Worm (Caenorhabditis elegans): Measurements from ENCODE around the gene pept-1.
A peak's percentile ranks its signal among the peaks of the same experiment; 100 is the strongest.

pept-1 gene

DNA sequence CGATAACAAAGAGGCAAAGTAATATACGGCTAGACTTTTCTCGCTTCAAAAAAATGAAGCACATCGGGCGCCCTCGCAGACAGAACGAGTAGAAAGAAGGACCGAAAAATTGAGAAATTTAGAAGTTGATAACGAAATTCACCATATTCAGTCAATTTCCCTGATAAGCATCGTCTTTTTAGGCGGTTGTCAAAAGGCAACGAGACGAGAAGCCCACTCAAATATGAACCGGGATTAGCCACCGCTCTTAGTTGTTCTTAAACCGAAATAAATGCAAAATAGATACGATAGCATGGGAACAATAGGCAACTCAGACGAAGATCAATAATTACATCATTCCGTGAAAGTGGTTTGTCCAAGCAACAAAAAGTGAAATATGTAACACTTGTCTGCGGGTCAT lies 46.5 kb downstream of the pept-1 start:
- TF ChIP-seq lin-32 (GFP tag; optimal IDR thresholded peaks at IDR 0.05), result no peak
- no peak for TF ChIP-seq lin-13 (tag; optimal IDR thresholded peaks at IDR 0.05)
- TF ChIP-seq snpc-4 (tag; optimal IDR thresholded peaks at IDR 0.05), result no peak
- TF ChIP-seq sptf-1 (tag; optimal IDR thresholded peaks at IDR 0.05), result no peak
- no peak for TF ChIP-seq elt-1 (tag; optimal IDR thresholded peaks at IDR 0.05; ENCODE audit: borderline replicate concordance, insufficient read depth)
- no peak for TF ChIP-seq flh-1 (GFP tag; optimal IDR thresholded peaks at IDR 0.05)
- TF ChIP-seq nhr-28 (tag; optimal IDR thresholded peaks at IDR 0.05), result no peak
- TF ChIP-seq ham-2 (GFP tag; optimal IDR thresholded peaks at IDR 0.05), result no peak
- no peak for TF ChIP-seq ztf-11 (tag; optimal IDR thresholded peaks at IDR 0.05)

DNA sequence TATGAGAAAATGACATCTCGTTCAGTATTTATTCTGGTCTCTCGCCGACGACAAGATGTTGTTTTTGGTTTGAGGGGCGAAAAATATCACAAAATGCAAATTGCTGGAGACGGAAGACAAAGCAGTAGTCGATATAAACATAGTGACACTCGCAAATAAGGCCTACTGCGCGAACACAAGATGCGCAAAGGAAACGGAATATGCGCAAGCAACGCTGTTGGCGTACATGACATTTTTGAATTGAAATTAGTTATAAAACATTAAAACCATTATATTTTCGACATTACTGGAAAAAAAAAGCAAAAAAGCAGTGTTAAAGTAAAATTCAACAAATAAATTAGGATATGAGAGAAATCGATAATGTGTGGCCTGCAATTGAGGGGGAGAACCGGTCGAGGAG lies 48.3 kb downstream of the pept-1 start, which contains the start of gene cdf-1:
cdf-1 (minus strand) TSS at position 136 of the 400 bp plus-strand sequence.
- TF ChIP-seq ceh-43 (GFP tag; optimal IDR thresholded peaks at IDR 0.05) (no peak), ces-1 (GFP tag; optimal IDR thresholded peaks at IDR 0.05) (peak; percentile 29), sem-2 (GFP tag; optimal IDR thresholded peaks at IDR 0.05) (no peak), elt-1 (tag; optimal IDR thresholded peaks at IDR 0.05; ENCODE audit: borderline replicate concordance, insufficient read depth) (no peak), mep-1 (tag; optimal IDR thresholded peaks at IDR 0.05) (peak; percentile 22), elt-3 (tag; optimal IDR thresholded peaks at IDR 0.05) (no peak), lin-32 (GFP tag; optimal IDR thresholded peaks at IDR 0.05) (no peak), bed-3 (GFP tag; optimal IDR thresholded peaks at IDR 0.05) (no peak), ham-2 (GFP tag; optimal IDR thresholded peaks at IDR 0.05) (no peak), pha-4 (tag; optimal IDR thresholded peaks at IDR 0.05) (no peak), mab-5 (tag; optimal IDR thresholded peaks at IDR 0.05) (no peak), sptf-1 (tag; optimal IDR thresholded peaks at IDR 0.05) (peak; percentile 42), unc-120 (tag; optimal IDR thresholded peaks at IDR 0.05; ENCODE audit: poor library complexity, severe bottlenecking) (no peak), drap-1 (GFP tag; optimal IDR thresholded peaks at IDR 0.05) (peak; percentile 23), blmp-1 (tag; optimal IDR thresholded peaks at IDR 0.05) (no peak), ztf-11 (tag; optimal IDR thresholded peaks at IDR 0.05) (no peak), cnd-1 (tag; optimal IDR thresholded peaks at IDR 0.05) (no peak), nhr-2 (tag; optimal IDR thresholded peaks at IDR 0.05) (no peak), unc-39 (tag; optimal IDR thresholded peaks at IDR 0.05) (no peak)

DNA sequence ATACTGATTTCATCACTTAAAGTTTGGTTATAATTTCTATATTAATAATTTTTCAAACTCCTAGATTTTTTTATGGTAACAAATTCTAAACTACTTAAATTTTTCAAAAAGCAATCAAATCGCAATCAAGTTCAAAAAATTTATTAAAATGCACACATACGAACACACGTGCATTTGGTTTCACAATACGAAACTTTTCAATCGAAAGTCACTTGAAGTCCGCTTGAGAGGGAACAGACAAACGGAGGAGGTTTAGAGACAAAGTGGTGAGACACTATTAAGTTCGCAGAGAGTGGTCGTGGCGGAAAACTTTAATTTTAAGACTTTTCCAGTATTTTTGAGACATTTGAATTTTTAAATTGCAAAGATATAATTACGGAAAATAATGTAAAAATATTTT lies 49.0 kb downstream of the pept-1 start, which contains the start of gene glr-8:
glr-8 (plus strand) TSS at position 319 of the 400 bp plus-strand sequence.
- TF ChIP-seq bed-3 (GFP tag; optimal IDR thresholded peaks at IDR 0.05) (no peak), elt-1 (tag; optimal IDR thresholded peaks at IDR 0.05; ENCODE audit: borderline replicate concordance, insufficient read depth) (no peak), blmp-1 (tag; optimal IDR thresholded peaks at IDR 0.05) (no peak), lsy-2 (tag; optimal IDR thresholded peaks at IDR 0.05) (no peak), hlh-1 (tag; optimal IDR thresholded peaks at IDR 0.05) (no peak), nhr-237 (tag; optimal IDR thresholded peaks at IDR 0.05) (no peak), sem-2 (GFP tag; optimal IDR thresholded peaks at IDR 0.05) (no peak), pha-4 (tag; optimal IDR thresholded peaks at IDR 0.05) (no peak), ham-2 (GFP tag; optimal IDR thresholded peaks at IDR 0.05) (no peak), drap-1 (GFP tag; optimal IDR thresholded peaks at IDR 0.05) (no peak), mep-1 (tag; optimal IDR thresholded peaks at IDR 0.05) (no peak), ceh-83 (GFP tag; optimal IDR thresholded peaks at IDR 0.05) (no peak), ces-1 (GFP tag; optimal IDR thresholded peaks at IDR 0.05) (no peak), M03D4.4 (tag; optimal IDR thresholded peaks at IDR 0.05) (no peak), nhr-12 (tag; optimal IDR thresholded peaks at IDR 0.05) (no peak), mab-5 (tag; optimal IDR thresholded peaks at IDR 0.05) (no peak), unc-120 (tag; optimal IDR thresholded peaks at IDR 0.05; ENCODE audit: poor library complexity, severe bottlenecking) (no peak), unc-39 (tag; optimal IDR thresholded peaks at IDR 0.05) (no peak), lin-13 (tag; optimal IDR thresholded peaks at IDR 0.05) (no peak), nhr-28 (tag; optimal IDR thresholded peaks at IDR 0.05) (no peak)

- TF ChIP-seq flh-1 (GFP tag; optimal IDR thresholded peaks at IDR 0.05) (no peak), blmp-1 (tag; optimal IDR thresholded peaks at IDR 0.05) (no peak), M03D4.4 (tag; optimal IDR thresholded peaks at IDR 0.05) (no peak), hlh-1 (tag; optimal IDR thresholded peaks at IDR 0.05) (peak; percentile 51)
Measured at ce11 chrX:6507734-6508133, 51.1 kb downstream of the pept-1 start.

DNA sequence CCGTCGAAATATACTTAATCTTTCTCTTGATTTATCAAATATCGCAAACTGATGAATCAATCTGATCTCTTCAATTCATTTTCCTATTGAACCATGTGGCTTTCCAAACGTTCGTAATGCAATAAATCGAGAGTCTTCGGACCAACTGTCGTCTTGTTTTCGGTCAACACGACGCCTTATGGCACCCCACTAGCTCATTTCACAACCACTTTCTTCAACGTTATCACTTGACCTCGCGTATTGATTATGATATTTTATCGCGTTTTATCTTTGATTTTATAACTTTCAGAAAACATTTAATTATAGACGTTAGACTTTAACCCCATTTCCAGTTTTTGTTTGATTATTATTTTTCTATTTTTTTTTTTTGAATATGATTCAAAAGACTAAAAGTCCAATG lies 53.1 kb downstream of the pept-1 start:
- peak; percentile 98 for TF ChIP-seq hlh-1 (tag; optimal IDR thresholded peaks at IDR 0.05)
- no peak for TF ChIP-seq sem-2 (GFP tag; optimal IDR thresholded peaks at IDR 0.05)
- no peak for TF ChIP-seq nhr-12 (tag; optimal IDR thresholded peaks at IDR 0.05)
- TF ChIP-seq tbx-8 (GFP tag; optimal IDR thresholded peaks at IDR 0.05), result no peak
- peak; percentile 69 for TF ChIP-seq unc-62 (GFP tag; optimal IDR thresholded peaks at IDR 0.05)
- no peak for TF ChIP-seq ham-2 (GFP tag; optimal IDR thresholded peaks at IDR 0.05)
- TF ChIP-seq mep-1 (tag; optimal IDR thresholded peaks at IDR 0.05), result no peak
- TF ChIP-seq lsy-2 (tag; optimal IDR thresholded peaks at IDR 0.05), result no peak
- no peak for TF ChIP-seq nhr-237 (tag; optimal IDR thresholded peaks at IDR 0.05)
- no peak for TF ChIP-seq drap-1 (GFP tag; optimal IDR thresholded peaks at IDR 0.05)
- no peak for TF ChIP-seq nhr-2 (tag; optimal IDR thresholded peaks at IDR 0.05)
- TF ChIP-seq mls-2 (tag; optimal IDR thresholded peaks at IDR 0.05), result no peak
- peak; percentile 73 for TF ChIP-seq unc-120 (tag; optimal IDR thresholded peaks at IDR 0.05; ENCODE audit: poor library complexity, severe bottlenecking)
- TF ChIP-seq M03D4.4 (tag; optimal IDR thresholded peaks at IDR 0.05), result no peak
- no peak for TF ChIP-seq pha-4 (tag; optimal IDR thresholded peaks at IDR 0.05)
- no peak for TF ChIP-seq sptf-1 (tag; optimal IDR thresholded peaks at IDR 0.05)
- TF ChIP-seq flh-1 (GFP tag; optimal IDR thresholded peaks at IDR 0.05), result no peak
- no peak for TF ChIP-seq blmp-1 (tag; optimal IDR thresholded peaks at IDR 0.05)

Data from whole organism, mixed stage, embryonic.